Fruit fly (Drosophila melanogaster): Measurements from ENCODE around the gene CG6310.

The CG6310 gene

DNA sequence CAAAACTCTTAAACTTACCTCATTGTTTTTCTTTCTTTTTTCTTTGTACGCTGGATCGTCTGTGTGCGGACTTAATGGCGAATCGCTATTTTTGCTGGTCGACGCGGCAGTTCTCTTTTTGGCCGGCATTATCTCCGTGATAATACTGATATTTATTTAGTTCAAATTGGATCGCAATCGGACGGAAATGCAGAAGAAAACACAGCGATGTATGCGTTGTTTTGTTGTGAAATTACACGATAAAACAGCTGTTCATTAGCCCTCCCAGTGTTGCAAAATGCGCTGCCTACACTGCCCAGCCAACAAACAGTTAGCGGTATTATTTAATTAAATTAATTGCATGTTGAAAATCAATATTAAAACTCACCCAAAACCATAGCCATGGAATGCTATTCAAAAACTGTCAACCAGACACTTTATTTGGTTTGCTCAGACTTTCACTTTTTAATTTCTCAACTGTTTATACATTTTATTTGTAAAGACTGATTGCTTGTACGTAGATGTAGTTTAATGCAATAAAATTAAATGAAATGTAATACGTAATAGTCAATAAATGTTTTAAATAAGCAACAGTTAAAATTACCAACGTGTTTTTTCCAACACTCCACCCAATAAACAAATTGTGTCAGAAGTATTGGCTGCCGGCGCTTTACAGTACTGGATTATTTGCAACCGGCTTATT, 28.5 kb upstream of the CG6310 start, which contains the start of the genes Irbp18 and APP-BP1:
Gene Irbp18 (minus strand): TSS at position 205 of the 682 bp plus-strand sequence.
Gene APP-BP1 (plus strand): TSS at position 431 of the 682 bp plus-strand sequence.
- no peak for TF ChIP-seq CG8478 (optimal IDR thresholded peaks at IDR 0.05)
- TF ChIP-seq psq (optimal IDR thresholded peaks at IDR 0.05) = no peak
- TF ChIP-seq pan (optimal IDR thresholded peaks at IDR 0.05) = no peak
- no peak for TF ChIP-seq Dll (optimal IDR thresholded peaks at IDR 0.05)

DNA sequence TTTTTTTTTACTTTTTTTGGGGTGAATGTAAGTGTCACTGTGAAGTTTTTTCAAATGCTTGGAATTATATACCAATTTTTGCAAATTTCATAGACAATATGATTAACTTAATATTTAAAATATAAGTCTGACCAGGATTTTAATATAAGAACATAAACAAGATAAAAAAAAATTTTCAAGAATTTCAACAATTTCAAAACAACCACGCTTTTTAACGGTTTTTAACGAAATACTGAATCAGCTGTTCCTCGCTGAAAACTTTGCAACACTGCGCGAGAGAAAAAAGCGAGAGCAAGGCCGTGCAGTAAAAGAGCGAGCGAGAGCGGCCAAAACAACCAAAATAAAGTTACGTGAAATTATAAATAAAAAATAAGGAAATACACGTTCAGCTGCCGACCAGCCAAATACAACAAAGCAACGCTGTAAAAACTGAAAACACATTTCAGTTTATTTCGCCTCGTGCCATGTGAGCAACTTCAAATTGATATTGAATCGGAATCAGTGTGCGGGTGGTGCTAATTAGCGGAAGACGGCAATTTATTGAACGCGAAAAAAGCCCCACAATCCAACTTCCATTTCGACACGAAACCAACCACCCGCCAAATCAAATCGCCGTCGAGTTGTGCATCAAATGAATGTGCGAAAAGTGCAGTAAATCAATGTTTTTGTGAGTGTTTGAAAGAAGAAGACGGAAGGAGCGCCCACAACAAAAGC, 26.7 kb upstream of the CG6310 start, which contains the start of the genes CG46439, Iyd and CG33947:
Gene CG46439 (minus strand): TSS at position 51 of the 714 bp plus-strand sequence.
Gene Iyd (minus strand): TSS at position 51 of the 714 bp plus-strand sequence.
Gene CG33947 (plus strand): TSS at position 302 of the 714 bp plus-strand sequence.
- no peak for TF ChIP-seq Dll (optimal IDR thresholded peaks at IDR 0.05)
- no peak for TF ChIP-seq pan (optimal IDR thresholded peaks at IDR 0.05)
- no peak for TF ChIP-seq CG8478 (optimal IDR thresholded peaks at IDR 0.05)
- no peak for TF ChIP-seq EcR (GFP tag; optimal IDR thresholded peaks at IDR 0.05)
- TF ChIP-seq usp (GFP tag; optimal IDR thresholded peaks at IDR 0.05) = no peak

- TF ChIP-seq EcR (GFP tag; optimal IDR thresholded peaks at IDR 0.05) = no peak
- no peak for TF ChIP-seq CG8478 (optimal IDR thresholded peaks at IDR 0.05)
- TF ChIP-seq usp (GFP tag; optimal IDR thresholded peaks at IDR 0.05) = no peak
- no peak for TF ChIP-seq psq (optimal IDR thresholded peaks at IDR 0.05)
- no peak for TF ChIP-seq pan (optimal IDR thresholded peaks at IDR 0.05)
- TF ChIP-seq Dll (optimal IDR thresholded peaks at IDR 0.05) = no peak
Measured at dm6 chr3L:11094279-11094678, 24.6 kb upstream of the CG6310 start.

- no peak for TF ChIP-seq usp (GFP tag; optimal IDR thresholded peaks at IDR 0.05)
- TF ChIP-seq CG8478 (optimal IDR thresholded peaks at IDR 0.05) = no peak
- no peak for TF ChIP-seq psq (optimal IDR thresholded peaks at IDR 0.05)
- TF ChIP-seq EcR (GFP tag; optimal IDR thresholded peaks at IDR 0.05) = no peak
- no peak for TF ChIP-seq pan (optimal IDR thresholded peaks at IDR 0.05)
Measured at dm6 chr3L:11093046-11093520, 23.4 kb upstream of the CG6310 start, which contains the start of gene JIL-1. Gene JIL-1, minus strand, starts transcription at chr3L:11093193.

dm6 chr3L:11092610-11092961, 22.9 kb upstream of the CG6310 start:
- no peak for TF ChIP-seq pan (optimal IDR thresholded peaks at IDR 0.05)
- TF ChIP-seq CG8478 (optimal IDR thresholded peaks at IDR 0.05) = no peak
- TF ChIP-seq psq (optimal IDR thresholded peaks at IDR 0.05) = no peak
- no peak for TF ChIP-seq EcR (GFP tag; optimal IDR thresholded peaks at IDR 0.05)

DNA sequence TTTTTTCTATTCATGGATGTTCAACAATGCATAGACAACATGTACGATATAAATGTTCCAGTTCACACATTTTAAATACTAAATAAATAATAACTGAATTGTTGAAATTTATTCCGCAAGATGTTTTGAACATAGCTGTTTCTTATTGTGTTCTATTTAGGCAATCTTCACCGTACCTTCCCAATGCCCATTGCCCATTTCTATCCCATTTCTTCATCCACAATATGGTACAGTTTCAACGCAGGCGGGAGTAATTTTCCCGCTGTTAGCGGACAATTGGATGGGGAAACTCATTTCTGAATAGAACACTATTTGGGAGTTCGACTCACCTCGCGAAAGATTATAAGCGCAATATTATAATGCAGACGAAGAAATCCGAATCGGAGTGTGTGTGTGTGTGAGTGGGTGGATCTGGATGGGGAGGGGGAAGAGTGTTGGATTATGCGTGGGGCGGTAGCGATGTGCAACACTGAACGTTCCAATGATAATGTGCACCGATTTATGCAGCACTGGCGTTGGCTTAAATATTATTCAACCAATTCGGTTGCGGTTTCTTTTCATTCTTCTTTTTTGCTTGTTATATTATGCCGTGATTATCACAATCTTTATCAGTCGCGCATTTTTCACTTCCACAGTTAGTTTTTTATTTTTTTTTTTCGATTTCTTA, 22.4 kb upstream of the CG6310 start:
- TF ChIP-seq usp (GFP tag; optimal IDR thresholded peaks at IDR 0.05) = no peak
- TF ChIP-seq pan (optimal IDR thresholded peaks at IDR 0.05) = no peak
- no peak for TF ChIP-seq Dll (optimal IDR thresholded peaks at IDR 0.05)
- TF ChIP-seq psq (optimal IDR thresholded peaks at IDR 0.05) = no peak
- TF ChIP-seq CG8478 (optimal IDR thresholded peaks at IDR 0.05) = no peak
- TF ChIP-seq EcR (GFP tag; optimal IDR thresholded peaks at IDR 0.05) = no peak

DNA sequence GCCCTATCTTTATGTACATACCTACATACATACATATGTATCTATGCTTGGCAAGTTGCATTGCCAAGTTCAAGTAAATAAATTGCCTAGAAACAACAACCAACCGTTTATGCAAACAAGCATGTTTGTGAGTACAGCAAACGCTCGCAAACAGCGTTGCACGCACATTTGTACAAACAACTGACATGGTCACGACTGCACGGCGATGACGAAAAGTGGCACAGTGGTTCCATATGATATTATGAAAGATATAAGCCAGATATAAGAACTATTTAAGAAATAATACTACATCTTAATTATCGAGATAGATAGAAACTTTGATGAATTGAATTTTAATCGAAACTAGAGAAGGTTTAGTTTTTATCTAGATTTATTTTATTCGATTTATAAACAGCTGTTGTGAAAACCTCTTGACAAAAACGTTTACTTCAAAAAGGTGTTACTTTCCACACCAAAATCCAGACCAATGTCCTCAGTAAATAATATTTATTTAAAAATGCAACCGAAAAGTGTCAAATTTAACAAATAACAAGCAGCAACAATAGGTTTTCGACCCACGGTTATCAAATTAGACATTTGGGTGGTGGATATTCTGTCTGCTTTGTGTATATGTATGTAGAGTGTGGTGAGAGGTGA, 20.3 kb upstream of the CG6310 start:
- TF ChIP-seq Dll (optimal IDR thresholded peaks at IDR 0.05) (no peak), psq (optimal IDR thresholded peaks at IDR 0.05) (no peak), pan (optimal IDR thresholded peaks at IDR 0.05) (no peak), EcR (GFP tag; optimal IDR thresholded peaks at IDR 0.05) (no peak), usp (GFP tag; optimal IDR thresholded peaks at IDR 0.05) (no peak), CG8478 (optimal IDR thresholded peaks at IDR 0.05) (no peak)

dm6 chr3L:11085810-11086209, 16.1 kb upstream of the CG6310 start:
- TF ChIP-seq Dll (optimal IDR thresholded peaks at IDR 0.05) = no peak
- no peak for TF ChIP-seq pan (optimal IDR thresholded peaks at IDR 0.05)
- TF ChIP-seq CG8478 (optimal IDR thresholded peaks at IDR 0.05) = no peak
- TF ChIP-seq EcR (GFP tag; optimal IDR thresholded peaks at IDR 0.05) = no peak

dm6 chr3L:11084557-11085231, 15.0 kb upstream of the CG6310 start:
- TF ChIP-seq usp (GFP tag; optimal IDR thresholded peaks at IDR 0.05) (no peak), CG8478 (optimal IDR thresholded peaks at IDR 0.05) (no peak), EcR (GFP tag; optimal IDR thresholded peaks at IDR 0.05) (no peak), Dll (optimal IDR thresholded peaks at IDR 0.05) (no peak), pan (optimal IDR thresholded peaks at IDR 0.05) (no peak), psq (optimal IDR thresholded peaks at IDR 0.05) (no peak)

dm6 chr3L:11083605-11084004, 13.9 kb upstream of the CG6310 start:
- no peak for TF ChIP-seq usp (GFP tag; optimal IDR thresholded peaks at IDR 0.05)
- no peak for TF ChIP-seq Dll (optimal IDR thresholded peaks at IDR 0.05)
- TF ChIP-seq psq (optimal IDR thresholded peaks at IDR 0.05) = no peak
- TF ChIP-seq EcR (GFP tag; optimal IDR thresholded peaks at IDR 0.05) = no peak
- no peak for TF ChIP-seq pan (optimal IDR thresholded peaks at IDR 0.05)
- no peak for TF ChIP-seq CG8478 (optimal IDR thresholded peaks at IDR 0.05)
